Worm (Caenorhabditis elegans) whole organism, early embryonic: ENCODE results near the gene mam-7.

Experiments used
- B0310.2 ChIP-seq: sonication (generic microtip); optimal IDR thresholded peaks from 2 replicates; lab custom pipeline; 2016; ENCODE audit warnings: mild to moderate bottlenecking, missing genetic modification characterization, missing compliant biosample characterization
- F13C5.2 ChIP-seq: sonication (generic microtip); optimal IDR thresholded peaks from 2 replicates; lab custom pipeline; 2017; ENCODE audit warnings: mild to moderate bottlenecking, missing genetic modification characterization, inconsistent platforms, missing compliant biosample characterization
- aly-1 ChIP-seq: sonication (generic microtip); optimal IDR thresholded peaks from 2 replicates; lab custom pipeline; 2016; ENCODE audit warnings: missing genetic modification characterization, missing compliant biosample characterization
- ama-1 ChIP-seq: fragments of 150-350 bp; optimal IDR thresholded peaks from 2 replicates; lab custom pipeline; 2014
- ceh-36 ChIP-seq: sonication (generic microtip); optimal IDR thresholded peaks from 2 replicates; lab custom pipeline; 2016; ENCODE audit warnings: missing genetic modification characterization, inconsistent platforms, missing compliant biosample characterization
- ets-7 ChIP-seq: sonication (generic microtip); optimal IDR thresholded peaks from 2 replicates; lab custom pipeline; 2016; ENCODE audit warnings: missing genotype, missing genetic modification characterization, missing compliant biosample characterization
- flt-1 ChIP-seq: fragments of 200-800 bp; sonication (Bioruptor generic); IDR thresholded peaks from 2 replicates; pipeline ENCODE4 v1.3.6; 2022; ENCODE audit warnings: missing genetic modification characterization, missing compliant biosample characterization
- hmbx-1 ChIP-seq: sonication (generic microtip); optimal IDR thresholded peaks from 2 replicates; lab custom pipeline; 2016; ENCODE audit warnings: mild to moderate bottlenecking, missing genetic modification characterization, missing compliant biosample characterization
- hnd-1 ChIP-seq: sonication (generic microtip); optimal IDR thresholded peaks from 2 replicates; lab custom pipeline; 2016; ENCODE audit warnings: missing genetic modification characterization, missing compliant biosample characterization
- pes-1 ChIP-seq: fragments of 200-800 bp; sonication (Bioruptor generic); IDR thresholded peaks from 2 replicates; pipeline ENCODE4 v1.3.6; 2022; ENCODE audit warnings: missing genetic modification reagents, missing genetic modification characterization, missing compliant biosample characterization
- scrt-1 ChIP-seq: fragments of 200-800 bp; sonication (Bioruptor generic); IDR thresholded peaks from 2 replicates; pipeline ENCODE4 v1.3.6; 2022; ENCODE audit warnings: missing genetic modification characterization, missing compliant biosample characterization
- sea-1 ChIP-seq: fragments of 200-800 bp; sonication (Bioruptor generic); conservative IDR thresholded peaks from 2 replicates; pipeline ENCODE4 v1.3.6; 2022; ENCODE audit warnings: missing genetic modification characterization, missing compliant biosample characterization
- tbx-37 ChIP-seq: fragments of 200-800 bp; sonication (Bioruptor generic); conservative IDR thresholded peaks from 2 replicates; pipeline ENCODE4 v1.3.6; 2022; ENCODE audit warnings: missing genetic modification reagents, missing genetic modification characterization, missing compliant biosample characterization
- tra-4 ChIP-seq: sonication (generic microtip); optimal IDR thresholded peaks from 2 replicates; lab custom pipeline; 2017; ENCODE audit warnings: missing genetic modification characterization, missing compliant biosample characterization

DNA sequence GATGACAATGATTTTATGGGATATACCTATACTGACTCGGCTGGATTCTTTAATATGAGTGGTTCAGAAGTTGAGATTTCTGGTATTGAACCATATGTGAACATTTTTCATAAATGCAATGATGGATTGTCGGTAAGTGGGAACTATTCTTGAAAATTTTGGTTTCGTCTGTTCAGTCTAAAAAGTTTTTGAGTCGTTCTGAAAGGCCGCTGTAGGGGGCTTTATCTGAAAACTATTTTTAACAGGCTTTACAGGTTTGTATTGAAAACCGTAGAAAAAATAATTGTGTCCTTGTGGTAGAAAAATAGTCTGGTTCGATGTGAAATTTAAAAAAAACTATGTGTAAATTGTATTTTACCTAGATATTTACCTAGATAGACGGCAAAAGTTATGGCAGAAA lies 36.6 kb downstream of the mam-7 start:
- no peak for TF ChIP-seq sea-1
- TF ChIP-seq ama-1 (lab: Kevin White, UChicago) = no peak
- no peak for TF ChIP-seq tbx-37 (GFP tag; lab: Robert Waterston, UW)
- TF ChIP-seq aly-1 (tag; lab: Kevin White, UChicago) = no peak
- no peak for TF ChIP-seq hmbx-1
- no peak for TF ChIP-seq B0310.2
- no peak for TF ChIP-seq flt-1
- no peak for TF ChIP-seq ceh-36 (tag; lab: Kevin White, UChicago)
- TF ChIP-seq pes-1 (GFP tag; lab: Robert Waterston, UW) = no peak
- TF ChIP-seq F13C5.2 = no peak
- no peak for TF ChIP-seq scrt-1 (GFP tag; lab: Robert Waterston, UW)
- TF ChIP-seq hnd-1 (tag; lab: Kevin White, UChicago) = no peak
- no peak for TF ChIP-seq ets-7 (tag; lab: Kevin White, UChicago)
- TF ChIP-seq tra-4 = no peak
